Worm (Caenorhabditis elegans) whole organism, late embryonic: ENCODE results near the gene lir-1.
A peak's percentile ranks its signal among the peaks of the same experiment; 100 is the strongest.

Source experiments
- C08G9.2 ChIP-seq: sonication (generic microtip); optimal IDR thresholded peaks from 2 replicates; lab custom pipeline; 2016; ENCODE audit warnings: mild to moderate bottlenecking, missing genetic modification characterization, moderate library complexity, missing compliant biosample characterization
- C38D4.7 ChIP-seq: fragments of 200-800 bp; sonication (Bioruptor generic); optimal IDR thresholded peaks from 2 replicates; lab custom pipeline; 2018; ENCODE audit warnings: mild to moderate bottlenecking, missing genetic modification characterization, moderate library complexity, missing compliant biosample characterization
- T23F11.4 ChIP-seq: fragments of 200-800 bp; sonication (Bioruptor generic); optimal IDR thresholded peaks from 2 replicates; lab custom pipeline; 2018; ENCODE audit warnings: mild to moderate bottlenecking, missing genetic modification characterization, missing compliant biosample characterization
- ahr-1 ChIP-seq: sonication (generic microtip); optimal IDR thresholded peaks from 2 replicates; lab custom pipeline; 2016; ENCODE audit warnings: missing genetic modification characterization, missing compliant biosample characterization
- ama-1 ChIP-seq: fragments of 150-350 bp; optimal IDR thresholded peaks from 2 replicates; lab custom pipeline; 2014
- ceh-18 ChIP-seq: sonication (generic microtip); optimal IDR thresholded peaks from 2 replicates; lab custom pipeline; 2016; ENCODE audit warnings: missing genetic modification characterization, missing compliant biosample characterization
- ceh-2 ChIP-seq: sonication (generic microtip); optimal IDR thresholded peaks from 2 replicates; lab custom pipeline; 2016; ENCODE audit warnings: missing genotype, missing genetic modification characterization, missing compliant biosample characterization
- ceh-31 ChIP-seq: sonication (generic microtip); optimal IDR thresholded peaks from 2 replicates; lab custom pipeline; 2016; ENCODE audit warnings: missing genetic modification characterization, missing compliant biosample characterization
- ceh-45 ChIP-seq: fragments of 200-800 bp; sonication (Bioruptor generic); IDR thresholded peaks from 2 replicates; pipeline ENCODE4 v1.3.6; 2022; ENCODE audit warnings: missing genetic modification reagents, missing genetic modification characterization, missing compliant biosample characterization
- ceh-6 ChIP-seq: fragments of 200-800 bp; sonication (Bioruptor generic); optimal IDR thresholded peaks from 2 replicates; lab custom pipeline; 2018; ENCODE audit warnings: mild to moderate bottlenecking, missing genetic modification characterization, missing compliant biosample characterization
- ceh-9 ChIP-seq: sonication (generic microtip); optimal IDR thresholded peaks from 2 replicates; lab custom pipeline; 2016; ENCODE audit warnings: mild to moderate bottlenecking, missing genetic modification characterization, inconsistent platforms, missing compliant biosample characterization
- che-1 ChIP-seq: sonication (generic microtip); optimal IDR thresholded peaks from 2 replicates; lab custom pipeline; 2016; ENCODE audit warnings: mild to moderate bottlenecking, missing genetic modification characterization, missing compliant biosample characterization
- dmd-4 ChIP-seq: sonication (generic microtip); optimal IDR thresholded peaks from 2 replicates; lab custom pipeline; 2016; ENCODE audit warnings: borderline replicate concordance, missing genetic modification characterization, missing compliant biosample characterization
- elt-2 ChIP-seq: sonication (generic microtip); optimal IDR thresholded peaks from 2 replicates; lab custom pipeline; 2016; ENCODE audit warnings: missing genetic modification reagents, missing genetic modification characterization, missing compliant biosample characterization
- ets-4 ChIP-seq: sonication (generic microtip); optimal IDR thresholded peaks from 2 replicates; lab custom pipeline; 2016; ENCODE audit warnings: missing genetic modification characterization, missing compliant biosample characterization
- fax-1 ChIP-seq: sonication (generic microtip); optimal IDR thresholded peaks from 2 replicates; lab custom pipeline; 2016; ENCODE audit warnings: missing genotype, missing genetic modification characterization, missing compliant biosample characterization
- fkh-6 ChIP-seq: sonication (generic microtip); optimal IDR thresholded peaks from 2 replicates; lab custom pipeline; 2016; ENCODE audit warnings: missing genetic modification characterization, missing compliant biosample characterization
- hlh-13 ChIP-seq: fragments of 200-800 bp; sonication (Bioruptor generic); optimal IDR thresholded peaks from 2 replicates; lab custom pipeline; 2018; ENCODE audit warnings: mild to moderate bottlenecking, missing genetic modification characterization, missing compliant biosample characterization
- hlh-30 ChIP-seq: sonication (generic microtip); optimal IDR thresholded peaks from 2 replicates; lab custom pipeline; 2017; ENCODE audit warnings: antibody characterized with exemption, missing genetic modification characterization, missing compliant biosample characterization; ENCODE audit not compliant: insufficient read depth
- nfya-1 ChIP-seq: sonication (generic microtip); optimal IDR thresholded peaks from 2 replicates; lab custom pipeline; 2017; ENCODE audit warnings: missing genetic modification characterization, mild to moderate bottlenecking, missing compliant biosample characterization, antibody characterized with exemption, moderate library complexity
- nhr-11 ChIP-seq: fragments of 150-350 bp; optimal IDR thresholded peaks from 2 replicates; lab custom pipeline; 2014; ENCODE audit warnings: missing biosample characterization, missing genetic modification characterization
- pha-2 ChIP-seq: sonication (generic microtip); optimal IDR thresholded peaks from 2 replicates; lab custom pipeline; 2017; ENCODE audit warnings: mild to moderate bottlenecking, missing genetic modification characterization, missing compliant biosample characterization
- pha-4 ChIP-seq: fragments of 150-350 bp; optimal IDR thresholded peaks from 2 replicates; lab custom pipeline; 2018; ENCODE audit warnings: missing biosample characterization, missing genetic modification reagents, missing genetic modification characterization
- rnt-1 ChIP-seq: sonication (generic microtip); optimal IDR thresholded peaks from 2 replicates; lab custom pipeline; 2016; ENCODE audit warnings: missing genetic modification characterization, missing compliant biosample characterization
- sdc-2 ChIP-seq: sonication (generic microtip); optimal IDR thresholded peaks from 2 replicates; lab custom pipeline; 2016; ENCODE audit warnings: missing genotype, missing genetic modification characterization, missing compliant biosample characterization
- sox-2 ChIP-seq: fragments of 200-800 bp; sonication (Bioruptor generic); IDR thresholded peaks from 2 replicates; pipeline ENCODE4 v1.3.6; 2022; ENCODE audit warnings: missing genetic modification reagents, missing genetic modification characterization, missing compliant biosample characterization
- sox-4 ChIP-seq: sonication (generic microtip); optimal IDR thresholded peaks from 2 replicates; lab custom pipeline; 2017; ENCODE audit warnings: mild to moderate bottlenecking, missing genetic modification characterization, inconsistent platforms, missing compliant biosample characterization
- syd-9 ChIP-seq: sonication (generic microtip); optimal IDR thresholded peaks from 2 replicates; lab custom pipeline; 2016; ENCODE audit warnings: mild to moderate bottlenecking, missing genetic modification characterization, moderate library complexity, missing compliant biosample characterization
- tbx-2 ChIP-seq: sonication (generic microtip); optimal IDR thresholded peaks from 2 replicates; lab custom pipeline; 2016; ENCODE audit warnings: missing genetic modification characterization, missing compliant biosample characterization
- tbx-7 ChIP-seq: sonication (generic microtip); optimal IDR thresholded peaks from 2 replicates; lab custom pipeline; 2016; ENCODE audit warnings: missing genotype, missing genetic modification characterization, missing compliant biosample characterization
- unc-42 ChIP-seq: sonication (generic microtip); optimal IDR thresholded peaks from 2 replicates; lab custom pipeline; 2016; ENCODE audit warnings: missing genotype, missing genetic modification characterization, missing compliant biosample characterization
- unc-55 ChIP-seq: sonication (generic microtip); optimal IDR thresholded peaks from 2 replicates; lab custom pipeline; 2017; ENCODE audit warnings: missing biosample characterization, missing genetic modification reagents, missing genetic modification characterization
- unc-86 ChIP-seq: sonication (generic microtip); optimal IDR thresholded peaks from 2 replicates; lab custom pipeline; 2016; ENCODE audit warnings: missing genetic modification characterization, missing compliant biosample characterization
- zip-5 ChIP-seq: sonication (generic microtip); optimal IDR thresholded peaks from 2 replicates; lab custom pipeline; 2016; ENCODE audit warnings: missing genetic modification characterization, missing compliant biosample characterization

lir-1 gene

ce11 chrII:7628640-7629039, 43.2 kb upstream of the lir-1 start:
- no peak for TF ChIP-seq dmd-4

- TF ChIP-seq C38D4.7 (GFP tag; lab: Kevin White, UChicago) (no peak), unc-55 (no peak), sdc-2 (tag; lab: Kevin White, UChicago) (no peak), hlh-13 (GFP tag; lab: Kevin White, UChicago) (no peak), nfya-1 (no peak), fkh-6 (no peak), ets-4 (tag; lab: Kevin White, UChicago) (no peak), unc-42 (tag; lab: Kevin White, UChicago) (no peak), tbx-2 (tag; lab: Kevin White, UChicago) (no peak), ama-1 (lab: Kevin White, UChicago) (no peak)
Observed at ce11 chrII:7630052-7630451, 41.8 kb upstream of the lir-1 start.

- TF ChIP-seq elt-2 (peak; percentile 76), pha-4 (tag; lab: Kevin White, UChicago) (no peak)
Observed at ce11 chrII:7631171-7631570, 40.6 kb upstream of the lir-1 start.

ce11 chrII:7631677-7632210, 40.1 kb upstream of the lir-1 start:
- peak; percentile 59 for TF ChIP-seq unc-42 (tag; lab: Kevin White, UChicago)
- no peak for TF ChIP-seq zip-5 (tag; lab: Kevin White, UChicago)

ce11 chrII:7635296-7635695, 36.5 kb upstream of the lir-1 start:
- TF ChIP-seq ceh-18 (tag; lab: Kevin White, UChicago) (peak; percentile 48), nfya-1 (no peak), dmd-4 (peak; percentile 39), tbx-7 (no peak), ahr-1 (tag; lab: Kevin White, UChicago) (no peak), pha-2 (tag; lab: Kevin White, UChicago) (no peak), T23F11.4 (GFP tag; lab: Kevin White, UChicago) (no peak), C08G9.2 (tag; lab: Kevin White, UChicago) (no peak), ceh-6 (GFP tag; lab: Kevin White, UChicago) (peak; percentile 3), rnt-1 (tag; lab: Kevin White, UChicago) (no peak), hlh-30 (no peak), unc-55 (no peak), ceh-45 (GFP tag; lab: Robert Waterston, UW) (no peak), ceh-31 (tag; lab: Kevin White, UChicago) (peak; percentile 16), ceh-9 (tag; lab: Kevin White, UChicago) (peak; percentile 39)
- TF ChIP-seq, all 69 proteins: peak for 5

ce11 chrII:7636941-7637340, 34.9 kb upstream of the lir-1 start:
- TF ChIP-seq ets-4 (tag; lab: Kevin White, UChicago): no peak
- TF ChIP-seq ceh-6 (GFP tag; lab: Kevin White, UChicago): no peak
- TF ChIP-seq nhr-11 (tag; lab: Kevin White, UChicago): no peak
- no peak for TF ChIP-seq ama-1 (lab: Kevin White, UChicago)
- TF ChIP-seq sdc-2 (tag; lab: Kevin White, UChicago): no peak
- no peak for TF ChIP-seq nfya-1
- TF ChIP-seq che-1: no peak
- TF ChIP-seq ceh-45 (GFP tag; lab: Robert Waterston, UW): no peak
- TF ChIP-seq syd-9 (tag; lab: Kevin White, UChicago): no peak
- no peak for TF ChIP-seq unc-86
- no peak for TF ChIP-seq dmd-4
- no peak for TF ChIP-seq sox-2 (GFP tag; lab: Robert Waterston, UW)
- TF ChIP-seq fax-1: no peak
- TF ChIP-seq ceh-18 (tag; lab: Kevin White, UChicago): no peak
- TF ChIP-seq ceh-2 (tag; lab: Kevin White, UChicago): no peak
- no peak for TF ChIP-seq pha-4 (tag; lab: Kevin White, UChicago)
- TF ChIP-seq sox-4 (tag; lab: Kevin White, UChicago): no peak
- TF ChIP-seq, all 69 proteins: peak for 0
